Fruit fly (Drosophila melanogaster) whole organism, prepupa: ENCODE data around the gene Slh.

Experiments used
- CG11294 ChIP-seq: fragments of 200-800 bp; sonication (Bioruptor generic); IDR thresholded peaks from 2 replicates; pipeline ENCODE4 v1.3.6; 2022; ENCODE audit warnings: missing biosample characterization, missing genetic modification characterization
- CG1621 ChIP-seq: fragments of 200-800 bp; sonication (Bioruptor generic); optimal IDR thresholded peaks from 3 replicates; lab custom pipeline; 2018; ENCODE audit warnings: missing biosample characterization, mild to moderate bottlenecking, missing genetic modification characterization
- CG3032 ChIP-seq: fragments of 200-800 bp; optimal IDR thresholded peaks from 2 replicates; lab custom pipeline; 2019; ENCODE audit warnings: missing biosample characterization, mild to moderate bottlenecking, missing genetic modification characterization, moderate library complexity
- CG4318 ChIP-seq: fragments of 200-800 bp; sonication (Bioruptor generic); optimal IDR thresholded peaks from 3 replicates; lab custom pipeline; 2017; ENCODE audit warnings: missing biosample characterization, mild to moderate bottlenecking, missing genetic modification characterization
- Sox102F ChIP-seq: fragments of 200-800 bp; sonication (Bioruptor generic); optimal IDR thresholded peaks from 2 replicates; lab custom pipeline; 2016; ENCODE audit warnings: missing biosample characterization, mild to moderate bottlenecking, missing genetic modification characterization
- achi ChIP-seq: fragments of 200-800 bp; sonication (Bioruptor generic); optimal IDR thresholded peaks from 3 replicates; lab custom pipeline; 2016; ENCODE audit warnings: missing biosample characterization, missing genetic modification characterization
- fd59A ChIP-seq: fragments of 200-800 bp; sonication (Bioruptor generic); optimal IDR thresholded peaks from 2 replicates; lab custom pipeline; 2017; ENCODE audit warnings: missing biosample characterization, mild to moderate bottlenecking, missing genetic modification characterization, missing genetic modification reagents
- pdm3 ChIP-seq: fragments of 200-800 bp; sonication (Bioruptor generic); optimal IDR thresholded peaks from 3 replicates; lab custom pipeline; 2016; ENCODE audit warnings: missing biosample characterization, missing genetic modification characterization

DNA sequence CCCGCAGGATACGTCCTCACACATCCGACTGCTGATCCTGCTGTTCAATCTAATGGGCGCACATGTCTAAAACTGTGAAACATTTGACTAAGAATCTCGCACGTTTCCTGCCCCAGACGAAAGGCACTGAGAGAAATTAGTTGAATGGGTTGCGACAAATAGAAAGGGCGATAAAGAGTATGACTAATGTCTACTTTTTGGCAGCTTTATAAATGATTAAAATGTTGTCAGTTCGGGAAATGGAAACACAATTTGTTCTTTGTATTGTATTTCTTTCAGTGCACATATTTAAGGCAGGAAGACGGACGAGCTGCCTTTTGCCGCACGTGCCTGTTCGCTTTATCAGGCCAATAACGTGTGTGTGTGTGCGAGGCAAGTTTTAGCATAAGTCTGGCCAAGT is 35.6 kb upstream of the Slh start:
- no peak for TF ChIP-seq Sox102F (GFP tag; lab: Kevin White, UChicago)
- no peak for TF ChIP-seq CG1621 (tag; lab: Kevin White, UChicago)
- no peak for TF ChIP-seq pdm3
- TF ChIP-seq CG4318 (GFP tag; lab: Kevin White, UChicago) = no peak
- no peak for TF ChIP-seq CG3032 (tag; lab: Kevin White, UChicago)
- TF ChIP-seq CG11294 (GFP tag; lab: Robert Waterston, UW) = no peak
- TF ChIP-seq fd59A (GFP tag; lab: Kevin White, UChicago) = no peak
- no peak for TF ChIP-seq achi
